Worm (Caenorhabditis elegans) whole organism, L4 larva: ENCODE measurements around the gene gtl-1.

Experiments
- ceh-44 ChIP-seq: fragments of 200-800 bp; sonication (Bioruptor generic); IDR thresholded peaks from 2 replicates; pipeline ENCODE4 v1.3.6; 2022; ENCODE audit warnings: missing genetic modification reagents, missing genetic modification characterization, missing compliant biosample characterization
- lin-38 ChIP-seq: fragments of 200-800 bp; sonication (Bioruptor generic); IDR thresholded peaks from 2 replicates; pipeline ENCODE4 v1.3.6; 2022; ENCODE audit warnings: missing genetic modification reagents, missing genetic modification characterization, missing compliant biosample characterization
- madf-9 ChIP-seq: fragments of 200-800 bp; sonication (Bioruptor generic); conservative IDR thresholded peaks from 2 replicates; pipeline ENCODE4 v1.3.6; 2022; ENCODE audit warnings: missing genetic modification reagents, missing genetic modification characterization, missing compliant biosample characterization
- mes-2 ChIP-seq: sonication (generic microtip); optimal IDR thresholded peaks from 2 replicates; lab custom pipeline; 2016; ENCODE audit warnings: missing genotype, mild to moderate bottlenecking, missing genetic modification characterization, missing compliant biosample characterization; ENCODE audit not compliant: poor library complexity, severe bottlenecking
- vab-7 ChIP-seq: fragments of 200-800 bp; sonication (Bioruptor generic); IDR thresholded peaks from 2 replicates; pipeline ENCODE4 v1.3.6; 2022; ENCODE audit warnings: missing genetic modification reagents, missing genetic modification characterization, missing compliant biosample characterization

gtl-1 gene

ce11 chrIV:11200682-11201081 is 58.7 kb downstream of the gtl-1 start:
- 0 out of 2 replicates have a peak, but pooled peaks have one; percentile 21 for TF ChIP-seq ceh-44 (GFP tag; lab: Robert Waterston, UW)
- TF ChIP-seq vab-7 = 0 out of 2 replicates have a peak, but pooled peaks have one; percentile 56
- TF ChIP-seq lin-38 (GFP tag; lab: Robert Waterston, UW) = peak; percentile 86

ce11 chrIV:11198983-11199382 is 60.4 kb downstream of the gtl-1 start, which contains the start of gene R07H5.16:
TSS of gene R07H5.16 (plus strand) at chrIV:11199330.
- TF ChIP-seq lin-38 (GFP tag; lab: Robert Waterston, UW) = peak; percentile 92
- 0 out of 2 replicates have a peak, but pooled peaks have one; percentile 36 for TF ChIP-seq madf-9 (GFP tag; lab: Robert Waterston, UW)
- peak; percentile 37 for TF ChIP-seq mes-2 (tag; lab: Kevin White, UChicago)
- peak; percentile 65 for TF ChIP-seq vab-7
- TF ChIP-seq, all 104 proteins: peak for 4; not testable (repeated sequence) for 100
